Worm (Caenorhabditis elegans) whole organism, L4 larva: ENCODE results near the gene cfap-20.

Source experiments
- D1046.2 ChIP-seq: fragments of 200-800 bp; sonication (Bioruptor generic); IDR thresholded peaks from 2 replicates; pipeline ENCODE4 v1.3.6; 2022; ENCODE audit warnings: missing genetic modification characterization, missing compliant biosample characterization
- F10B5.3 ChIP-seq: sonication (generic microtip); optimal IDR thresholded peaks from 2 replicates; lab custom pipeline; 2016; ENCODE audit warnings: mild to moderate bottlenecking, missing genetic modification characterization, missing compliant biosample characterization
- F26F4.8 ChIP-seq: fragments of 200-800 bp; sonication (Bioruptor generic); conservative IDR thresholded peaks from 2 replicates; pipeline ENCODE4 v1.3.6; 2022; ENCODE audit warnings: missing genetic modification characterization, missing compliant biosample characterization
- R02D3.7 ChIP-seq: fragments of 150-350 bp; sonication (generic microtip); optimal IDR thresholded peaks from 3 replicates; lab custom pipeline; 2014; ENCODE audit warnings: missing biosample characterization, missing genetic modification characterization
- T26A8.4 ChIP-seq: fragments of 200-800 bp; sonication (Bioruptor generic); IDR thresholded peaks from 2 replicates; pipeline ENCODE4 v1.3.6; 2022; ENCODE audit warnings: missing genetic modification characterization, missing compliant biosample characterization
- Y105C5A.15 ChIP-seq: fragments of 200-800 bp; sonication (Bioruptor generic); IDR thresholded peaks from 2 replicates; pipeline ENCODE4 v1.3.6; 2022; ENCODE audit warnings: missing genetic modification characterization, missing compliant biosample characterization
- Y5F2A.4 ChIP-seq: fragments of 200-800 bp; sonication (Bioruptor generic); optimal IDR thresholded peaks from 2 replicates; lab custom pipeline; 2018; ENCODE audit warnings: mild to moderate bottlenecking, missing genetic modification characterization, missing compliant biosample characterization
- ZK337.2 ChIP-seq: fragments of 200-800 bp; sonication (Bioruptor generic); IDR thresholded peaks from 2 replicates; pipeline ENCODE4 v1.3.6; 2022; ENCODE audit warnings: missing genetic modification reagents, missing genetic modification characterization, missing compliant biosample characterization
- aha-1 ChIP-seq: fragments of 150-350 bp; peaks from one replicate; lab custom pipeline; 2014; ENCODE audit warnings: missing biosample characterization, missing genetic modification characterization
- ama-1 ChIP-seq: fragments of 150-350 bp; optimal IDR thresholded peaks from 2 replicates; lab custom pipeline; 2014; ENCODE audit warnings: inconsistent platforms, mixed read lengths
- arid-1 ChIP-seq: fragments of 200-800 bp; sonication (Bioruptor generic); conservative IDR thresholded peaks from 2 replicates; pipeline ENCODE4 v1.3.6; 2022; ENCODE audit warnings: missing genetic modification reagents, missing genetic modification characterization, missing compliant biosample characterization
- ceh-20 ChIP-seq: fragments of 200-800 bp; sonication (Bioruptor generic); IDR thresholded peaks from 2 replicates; pipeline ENCODE4 v1.3.6; 2022; ENCODE audit warnings: missing genetic modification reagents, missing genetic modification characterization, missing compliant biosample characterization
- ceh-28 ChIP-seq: fragments of 150-350 bp; optimal IDR thresholded peaks from 2 replicates; lab custom pipeline; 2014; ENCODE audit warnings: missing biosample characterization, missing genetic modification reagents, missing genetic modification characterization
- ceh-32 ChIP-seq: sonication (generic microtip); optimal IDR thresholded peaks from 2 replicates; lab custom pipeline; 2016; ENCODE audit warnings: mild to moderate bottlenecking, missing genetic modification characterization, missing compliant biosample characterization; ENCODE audit not compliant: poor library complexity
- ceh-62 ChIP-seq: sonication (generic microtip); optimal IDR thresholded peaks from 2 replicates; lab custom pipeline; 2017; ENCODE audit warnings: missing biosample characterization, missing genetic modification characterization
- cey-2 ChIP-seq: sonication (generic microtip); optimal IDR thresholded peaks from 3 replicates; lab custom pipeline; 2017; ENCODE audit warnings: missing genetic modification characterization, mild to moderate bottlenecking, missing compliant biosample characterization, antibody characterized with exemption, borderline replicate concordance; ENCODE audit not compliant: insufficient read depth
- daf-12 ChIP-seq: fragments of 150-350 bp; optimal IDR thresholded peaks from 2 replicates; lab custom pipeline; 2014; ENCODE audit warnings: missing biosample characterization, missing genetic modification reagents, missing genetic modification characterization
- daf-16 ChIP-seq, 3 experiments: sonication (generic microtip); optimal IDR thresholded peaks; 2 replicates each; lab custom pipeline; 2016 to 2017; ENCODE audit warnings: missing genetic modification characterization in 3 of 3, missing genetic modification reagents in 3 of 3, mild to moderate bottlenecking in 2 of 3, missing compliant biosample characterization in 2 of 3, missing biosample characterization in 1 of 3, moderate library complexity in 1 of 3
- daf-19 ChIP-seq: fragments of 200-800 bp; sonication (Bioruptor generic); conservative IDR thresholded peaks from 2 replicates; pipeline ENCODE4 v1.3.6; 2022; ENCODE audit warnings: missing genetic modification characterization, missing compliant biosample characterization
- dmd-9 ChIP-seq: fragments of 200-800 bp; sonication (Bioruptor generic); IDR thresholded peaks from 2 replicates; pipeline ENCODE4 v1.3.6; 2022; ENCODE audit warnings: missing genetic modification reagents, missing genetic modification characterization, missing compliant biosample characterization
- dve-1 ChIP-seq: sonication (generic microtip); optimal IDR thresholded peaks from 2 replicates; lab custom pipeline; 2017; ENCODE audit warnings: antibody characterized with exemption, mild to moderate bottlenecking, missing genetic modification characterization, missing compliant biosample characterization; ENCODE audit not compliant: insufficient read depth
- egl-27 ChIP-seq: sonication (generic microtip); optimal IDR thresholded peaks from 3 replicates; lab custom pipeline; 2017; ENCODE audit warnings: missing biosample characterization, missing genetic modification reagents, missing genetic modification characterization
- egl-43 ChIP-seq: fragments of 200-800 bp; sonication (Bioruptor generic); IDR thresholded peaks from 2 replicates; pipeline ENCODE4 v1.3.6; 2022; ENCODE audit warnings: missing genetic modification reagents, missing genetic modification characterization, missing compliant biosample characterization
- fkh-10 ChIP-seq: fragments of 150-350 bp; optimal IDR thresholded peaks from 2 replicates; lab custom pipeline; 2014; ENCODE audit warnings: missing biosample characterization, missing genetic modification reagents, missing genetic modification characterization
- fos-1 ChIP-seq: fragments of 150-350 bp; optimal IDR thresholded peaks from 2 replicates; lab custom pipeline; 2014; ENCODE audit warnings: missing biosample characterization, missing genetic modification characterization
- hif-1 ChIP-seq, 2 experiments: sonication (generic microtip); optimal IDR thresholded peaks; 2 replicates each; lab custom pipeline; 2016 to 2017; ENCODE audit warnings: missing compliant biosample characterization in 2 of 2, missing genetic modification characterization in 2 of 2, missing genetic modification reagents in 2 of 2, missing genotype in 2 of 2, mild to moderate bottlenecking in 1 of 2
- hmg-1.1 ChIP-seq: fragments of 200-800 bp; sonication (Bioruptor generic); IDR thresholded peaks from 2 replicates; pipeline ENCODE4 v1.3.6; 2022; ENCODE audit warnings: missing genetic modification reagents, missing genetic modification characterization, missing compliant biosample characterization
- jun-1 ChIP-seq: fragments of 150-350 bp; optimal IDR thresholded peaks from 2 replicates; lab custom pipeline; 2014; ENCODE audit warnings: missing biosample characterization, missing genetic modification reagents, missing genetic modification characterization
- lim-7 ChIP-seq: fragments of 200-800 bp; sonication (Bioruptor generic); IDR thresholded peaks from 2 replicates; pipeline ENCODE4 v1.3.6; 2022; ENCODE audit warnings: missing genetic modification characterization, missing compliant biosample characterization
- lin-13 ChIP-seq: fragments of 150-350 bp; optimal IDR thresholded peaks from 2 replicates; lab custom pipeline; 2014; ENCODE audit warnings: missing biosample characterization, missing genetic modification reagents, missing genetic modification characterization
- lir-3 ChIP-seq: sonication (generic microtip); optimal IDR thresholded peaks from 2 replicates; lab custom pipeline; 2016; ENCODE audit warnings: mild to moderate bottlenecking, missing genetic modification characterization, missing compliant biosample characterization
- lsy-2 ChIP-seq, 2 experiments: fragments of 150-350 bp in 1 of 2; sonication (generic microtip) in 1 of 2; optimal IDR thresholded peaks; 2 replicates each; lab custom pipeline; 2014 to 2017; ENCODE audit warnings: missing biosample characterization in 2 of 2, missing genetic modification characterization in 2 of 2
- madf-9 ChIP-seq: fragments of 200-800 bp; sonication (Bioruptor generic); conservative IDR thresholded peaks from 2 replicates; pipeline ENCODE4 v1.3.6; 2022; ENCODE audit warnings: missing genetic modification reagents, missing genetic modification characterization, missing compliant biosample characterization
- mxl-2 ChIP-seq: fragments of 200-800 bp; sonication (Bioruptor generic); conservative IDR thresholded peaks from 2 replicates; pipeline ENCODE4 v1.3.6; 2022; ENCODE audit warnings: missing genetic modification reagents, missing genetic modification characterization, missing compliant biosample characterization
- mxl-3 ChIP-seq: fragments of 200-800 bp; sonication (Bioruptor generic); optimal IDR thresholded peaks from 2 replicates; lab custom pipeline; 2018; ENCODE audit warnings: mild to moderate bottlenecking, missing genetic modification characterization, missing compliant biosample characterization
- nhr-10 ChIP-seq: fragments of 150-350 bp; optimal IDR thresholded peaks from 2 replicates; lab custom pipeline; 2014; ENCODE audit warnings: missing biosample characterization, missing genetic modification characterization
- nhr-11 ChIP-seq: fragments of 150-350 bp; optimal IDR thresholded peaks from 2 replicates; lab custom pipeline; 2014; ENCODE audit warnings: missing biosample characterization, missing genetic modification characterization
- nhr-237 ChIP-seq: sonication (generic microtip); optimal IDR thresholded peaks from 2 replicates; lab custom pipeline; 2017; ENCODE audit warnings: missing biosample characterization, missing genetic modification characterization
- nhr-25 ChIP-seq: sonication (generic microtip); optimal IDR thresholded peaks from 2 replicates; lab custom pipeline; 2017; ENCODE audit warnings: missing genetic modification characterization, mild to moderate bottlenecking, missing compliant biosample characterization, antibody characterized with exemption, moderate library complexity, borderline replicate concordance; ENCODE audit not compliant: insufficient read depth
- nhr-28 ChIP-seq: fragments of 150-350 bp; optimal IDR thresholded peaks from 2 replicates; lab custom pipeline; 2014; ENCODE audit warnings: missing biosample characterization, missing genetic modification characterization
- nhr-6 ChIP-seq: fragments of 150-350 bp; optimal IDR thresholded peaks from 2 replicates; lab custom pipeline; 2014; ENCODE audit warnings: missing biosample characterization, missing genetic modification characterization
- nhr-76 ChIP-seq: fragments of 150-350 bp; optimal IDR thresholded peaks from 2 replicates; lab custom pipeline; 2014; ENCODE audit warnings: missing biosample characterization, missing genetic modification characterization
- pha-4 ChIP-seq, 2 experiments: fragments of 150-350 bp in 1 of 2; fragments of 200-800 bp in 1 of 2; sonication (Bioruptor generic) in 1 of 2; IDR thresholded peaks in 1 of 2; optimal IDR thresholded peaks in 1 of 2; 2 replicates each; pipeline versions ENCODE4 v1.3.6 to Lab custom; 2014 to 2022; ENCODE audit warnings: missing genetic modification characterization in 2 of 2, missing genetic modification reagents in 2 of 2, missing biosample characterization in 1 of 2, missing compliant biosample characterization in 1 of 2
- php-3 ChIP-seq: fragments of 200-800 bp; sonication (Bioruptor generic); IDR thresholded peaks from 2 replicates; pipeline ENCODE4 v1.3.6; 2022; ENCODE audit warnings: missing genetic modification reagents, missing genetic modification characterization, missing compliant biosample characterization
- saeg-2 ChIP-seq: fragments of 200-800 bp; sonication (Bioruptor generic); IDR thresholded peaks from 2 replicates; pipeline ENCODE4 v1.3.6; 2022; ENCODE audit warnings: missing genetic modification reagents, missing genetic modification characterization, missing compliant biosample characterization
- snpc-4 ChIP-seq: fragments of 150-350 bp; optimal IDR thresholded peaks from 2 replicates; lab custom pipeline; 2014; ENCODE audit warnings: missing biosample characterization, missing genetic modification characterization
- spr-1 ChIP-seq: sonication (generic microtip); optimal IDR thresholded peaks from 2 replicates; lab custom pipeline; 2016; ENCODE audit warnings: mild to moderate bottlenecking, missing genetic modification characterization, missing compliant biosample characterization
- spr-3 ChIP-seq: fragments of 200-800 bp; sonication (Bioruptor generic); optimal IDR thresholded peaks from 2 replicates; lab custom pipeline; 2018; ENCODE audit warnings: mild to moderate bottlenecking, missing genetic modification characterization, missing compliant biosample characterization
- tra-1 ChIP-seq: fragments of 200-800 bp; sonication (Bioruptor generic); IDR thresholded peaks from 2 replicates; pipeline ENCODE4 v1.3.6; 2022; ENCODE audit warnings: missing genetic modification reagents, missing genetic modification characterization, missing compliant biosample characterization
- zfp-2 ChIP-seq: sonication (generic microtip); optimal IDR thresholded peaks from 2 replicates; lab custom pipeline; 2016; ENCODE audit warnings: mild to moderate bottlenecking, missing genetic modification characterization, missing compliant biosample characterization
- zfp-3 ChIP-seq: fragments of 200-800 bp; sonication (Bioruptor generic); conservative IDR thresholded peaks from 2 replicates; pipeline ENCODE4 v1.3.6; 2022; ENCODE audit warnings: missing genetic modification reagents, missing genetic modification characterization, missing compliant biosample characterization

The cfap-20 gene

DNA sequence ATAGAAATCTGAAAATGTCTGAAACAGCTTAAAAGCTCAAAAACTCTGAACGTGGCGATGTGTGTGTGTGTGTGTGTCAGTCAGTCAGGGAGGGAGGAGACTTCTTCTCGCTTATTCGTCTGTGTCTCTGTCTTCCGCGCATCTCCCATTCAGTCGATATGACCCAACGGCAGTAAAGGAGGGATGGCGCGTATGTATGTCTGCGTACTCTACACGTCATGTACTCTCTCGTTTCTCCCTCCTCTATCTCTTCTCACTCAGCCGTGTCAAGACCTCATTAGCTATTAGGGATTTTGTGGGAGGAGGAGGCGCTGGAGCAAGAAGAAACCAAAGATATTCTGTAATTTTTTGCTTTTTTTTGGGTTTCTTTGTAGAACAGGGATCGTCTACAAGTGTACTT is 5.3 kb downstream of the cfap-20 start (continued):
- TF ChIP-seq mxl-3 (GFP tag; lab: Kevin White, UChicago) (no peak), Y5F2A.4 (no peak), nhr-28 (tag; lab: Kevin White, UChicago) (peak; percentile 53), nhr-76 (tag; lab: Kevin White, UChicago) (no peak), hif-1 (tag; optimal IDR thresholded peaks at IDR 0.05; lab: Kevin White, UChicago) (no peak), F10B5.3 (no peak), saeg-2 (GFP tag; lab: Robert Waterston, UW) (no peak), madf-9 (GFP tag; lab: Robert Waterston, UW) (0 out of 2 replicates have a peak, but pooled peaks have one; percentile 12), ceh-32 (tag; lab: Kevin White, UChicago) (no peak), spr-3 (GFP tag; lab: Kevin White, UChicago) (no peak), R02D3.7 (tag; lab: Kevin White, UChicago) (no peak), aha-1 (peak; percentile 65), ceh-28 (tag; lab: Kevin White, UChicago) (peak; percentile 36), lin-13 (GFP tag; lab: Kevin White, UChicago) (peak; percentile 18), nhr-11 (tag; lab: Kevin White, UChicago) (no peak), arid-1 (GFP tag; lab: Robert Waterston, UW) (no peak), nhr-237 (tag; lab: Kevin White, UChicago) (no peak), lsy-2 (tag; optimal IDR thresholded peaks at IDR 0.05; lab: Kevin White, UChicago) (peak; percentile 57 to 62), ZK337.2 (no peak), fos-1 (tag; lab: Kevin White, UChicago) (no peak), zfp-3 (GFP tag; lab: Robert Waterston, UW) (no peak), cey-2 (tag; lab: Kevin White, UChicago) (no peak), tra-1 (GFP tag; lab: Robert Waterston, UW) (no peak), jun-1 (tag; lab: Kevin White, UChicago) (no peak), daf-16 (GFP tag; optimal IDR thresholded peaks at IDR 0.05; lab: Kevin White, UChicago) (no peak), daf-16 (tag; optimal IDR thresholded peaks at IDR 0.05; lab: Kevin White, UChicago) (peak; percentile 17), nhr-6 (no peak), php-3 (no peak), spr-1 (tag; lab: Kevin White, UChicago) (no peak), lir-3 (no peak), Y105C5A.15 (no peak), daf-19 (no peak), lim-7 (no peak), ceh-20 (GFP tag; lab: Robert Waterston, UW) (no peak), ceh-62 (tag; lab: Kevin White, UChicago) (no peak), nhr-25 (tag; lab: Kevin White, UChicago) (no peak), dve-1 (peak; percentile 25), T26A8.4 (no peak), daf-12 (tag; lab: Kevin White, UChicago) (no peak), egl-27 (tag; lab: Kevin White, UChicago) (no peak), nhr-10 (tag; lab: Kevin White, UChicago) (no peak), D1046.2 (no peak), dmd-9 (GFP tag; lab: Robert Waterston, UW) (no peak), pha-4 (GFP tag; IDR thresholded peaks at IDR 0.05; lab: Robert Waterston, UW) (no peak), pha-4 (tag; optimal IDR thresholded peaks at IDR 0.05; lab: Kevin White, UChicago) (no peak), F26F4.8 (GFP tag; lab: Robert Waterston, UW) (no peak), zfp-2 (tag; lab: Kevin White, UChicago) (no peak), snpc-4 (no peak), hmg-1.1 (peak; percentile 75), egl-43 (GFP tag; lab: Robert Waterston, UW) (no peak), fkh-10 (GFP tag; lab: Kevin White, UChicago) (no peak), mxl-2 (no peak), ama-1 (lab: Kevin White, UChicago) (no peak)
